Worm (Caenorhabditis elegans): ENCODE data around the gene Y54G2A.57.

Y54G2A.57 gene

ce11 chrIV:3002807-3003206 is 33.1 kb downstream of the Y54G2A.57 start:
- TF ChIP-seq ztf-29 (GFP tag; IDR thresholded peaks at IDR 0.05) (no peak), cog-1 (tag; optimal IDR thresholded peaks at IDR 0.05) (no peak), klf-2 (GFP tag; conservative IDR thresholded peaks at IDR 0.05) (no peak), flt-1 (GFP tag; IDR thresholded peaks at IDR 0.05) (no peak), ref-1 (GFP tag; conservative IDR thresholded peaks at IDR 0.05) (no peak), med-1 (GFP tag; optimal IDR thresholded peaks at IDR 0.05; ENCODE audit: insufficient read depth) (no peak), tab-1 (GFP tag; IDR thresholded peaks at IDR 0.05) (no peak), T22C8.4 (GFP tag; IDR thresholded peaks at IDR 0.05) (no peak), ztf-23 (GFP tag; IDR thresholded peaks at IDR 0.05) (no peak)

ce11 chrIV:3008828-3009227 is 39.1 kb downstream of the Y54G2A.57 start, which contains the start of gene Y54G2A.73:
Y54G2A.73 (minus strand) TSS chrIV:3008892.
- TF ChIP-seq klf-2 (GFP tag; conservative IDR thresholded peaks at IDR 0.05) (no peak), ztf-29 (GFP tag; IDR thresholded peaks at IDR 0.05) (no peak), flt-1 (GFP tag; IDR thresholded peaks at IDR 0.05) (no peak), cog-1 (tag; optimal IDR thresholded peaks at IDR 0.05) (no peak), T22C8.4 (GFP tag; IDR thresholded peaks at IDR 0.05) (no peak), tab-1 (GFP tag; IDR thresholded peaks at IDR 0.05) (no peak), med-1 (GFP tag; optimal IDR thresholded peaks at IDR 0.05; ENCODE audit: insufficient read depth) (no peak), ztf-23 (GFP tag; IDR thresholded peaks at IDR 0.05) (no peak), ref-1 (GFP tag; conservative IDR thresholded peaks at IDR 0.05) (no peak)

- no peak for TF ChIP-seq cog-1 (tag; optimal IDR thresholded peaks at IDR 0.05)
- no peak for TF ChIP-seq klf-2 (GFP tag; conservative IDR thresholded peaks at IDR 0.05)
- TF ChIP-seq tab-1 (GFP tag; IDR thresholded peaks at IDR 0.05): no peak
- TF ChIP-seq ztf-29 (GFP tag; IDR thresholded peaks at IDR 0.05): no peak
- TF ChIP-seq med-1 (GFP tag; optimal IDR thresholded peaks at IDR 0.05; ENCODE audit: insufficient read depth): no peak
- no peak for TF ChIP-seq ztf-23 (GFP tag; IDR thresholded peaks at IDR 0.05)
- no peak for TF ChIP-seq flt-1 (GFP tag; IDR thresholded peaks at IDR 0.05)
- no peak for TF ChIP-seq ref-1 (GFP tag; conservative IDR thresholded peaks at IDR 0.05)
- no peak for TF ChIP-seq T22C8.4 (GFP tag; IDR thresholded peaks at IDR 0.05)
These were observed 41.9 kb downstream of the Y54G2A.57 start for ce11 chrIV:3011647-3012046.

DNA sequence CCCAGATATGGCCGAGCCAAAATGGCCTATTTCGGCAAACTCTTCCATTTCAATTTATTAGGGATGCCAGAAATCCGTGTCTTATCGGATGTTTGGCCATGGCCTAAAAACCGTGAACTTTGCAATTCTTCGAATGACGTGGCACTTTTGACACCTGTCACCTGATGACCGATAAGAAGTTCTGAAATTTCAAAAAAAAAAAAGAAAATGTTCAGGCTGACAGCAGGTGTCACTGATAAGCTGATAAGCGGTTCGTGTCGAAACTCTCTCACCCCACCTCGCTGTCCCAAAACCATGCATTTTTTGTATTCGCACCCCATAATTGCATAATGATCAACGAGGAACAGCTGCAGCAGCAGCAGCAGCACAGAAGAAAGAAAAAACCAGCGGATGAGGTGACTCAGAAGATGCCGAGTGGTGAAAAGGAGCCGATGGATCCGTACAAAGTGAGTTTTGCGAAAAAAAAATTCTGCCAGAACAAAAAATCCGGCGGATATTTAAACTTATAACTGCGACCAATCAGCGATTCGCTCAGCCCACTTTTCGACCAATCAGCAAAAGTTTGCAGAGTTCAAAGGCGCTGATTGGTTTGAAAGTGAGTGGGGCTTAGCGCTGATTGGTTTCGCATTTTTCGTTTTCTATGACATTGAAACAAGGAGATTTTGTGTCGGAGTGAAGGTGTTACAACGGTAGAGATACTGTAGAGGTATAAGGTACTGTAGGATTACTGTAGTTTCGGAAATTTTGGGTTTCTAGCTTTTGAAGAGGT is 42.8 kb downstream of the Y54G2A.57 start, which contains the start of the genes Y54G2A.28 and vrp-1:
TSS of gene Y54G2A.28 (minus strand) at position 48 of the 769 bp plus-strand sequence.
TSS of gene vrp-1 (plus strand) at position 214 of the 769 bp plus-strand sequence.
- TF ChIP-seq ztf-23 (GFP tag; IDR thresholded peaks at IDR 0.05): no peak
- no peak for TF ChIP-seq ztf-29 (GFP tag; IDR thresholded peaks at IDR 0.05)
- TF ChIP-seq tab-1 (GFP tag; IDR thresholded peaks at IDR 0.05): no peak
- TF ChIP-seq flt-1 (GFP tag; IDR thresholded peaks at IDR 0.05): no peak
- no peak for TF ChIP-seq T22C8.4 (GFP tag; IDR thresholded peaks at IDR 0.05)
- no peak for TF ChIP-seq med-1 (GFP tag; optimal IDR thresholded peaks at IDR 0.05; ENCODE audit: insufficient read depth)
- TF ChIP-seq ref-1 (GFP tag; conservative IDR thresholded peaks at IDR 0.05): no peak

ce11 chrIV:3014610-3015009 is 44.9 kb downstream of the Y54G2A.57 start:
- no peak for TF ChIP-seq tab-1 (GFP tag; IDR thresholded peaks at IDR 0.05)
- TF ChIP-seq cog-1 (tag; optimal IDR thresholded peaks at IDR 0.05): peak; percentile 40
- 0 out of 2 replicates have a peak, but pooled peaks have one; percentile 8 for TF ChIP-seq flt-1 (GFP tag; IDR thresholded peaks at IDR 0.05)

DNA sequence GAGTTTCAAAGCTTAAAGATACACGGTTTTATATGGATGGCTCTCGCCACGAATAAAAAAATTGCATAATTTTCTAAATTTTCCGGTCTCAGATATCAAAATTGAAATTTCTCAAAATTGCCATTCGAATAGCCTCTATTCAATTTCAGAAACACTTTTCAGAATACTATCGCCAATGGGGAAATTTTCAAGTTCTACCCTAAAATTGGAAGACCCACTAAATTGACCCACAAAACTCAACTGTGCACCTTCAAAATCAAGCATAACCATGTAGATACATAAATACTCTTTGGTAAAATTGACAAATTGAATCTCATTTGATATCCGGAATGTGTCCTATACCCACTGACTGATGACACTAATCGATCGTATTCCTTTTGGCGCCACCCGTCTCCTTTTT is 46.5 kb downstream of the Y54G2A.57 start:
- TF ChIP-seq cog-1 (tag; optimal IDR thresholded peaks at IDR 0.05) (no peak), ref-1 (GFP tag; conservative IDR thresholded peaks at IDR 0.05) (no peak), tab-1 (GFP tag; IDR thresholded peaks at IDR 0.05) (no peak), ztf-23 (GFP tag; IDR thresholded peaks at IDR 0.05) (no peak)

DNA sequence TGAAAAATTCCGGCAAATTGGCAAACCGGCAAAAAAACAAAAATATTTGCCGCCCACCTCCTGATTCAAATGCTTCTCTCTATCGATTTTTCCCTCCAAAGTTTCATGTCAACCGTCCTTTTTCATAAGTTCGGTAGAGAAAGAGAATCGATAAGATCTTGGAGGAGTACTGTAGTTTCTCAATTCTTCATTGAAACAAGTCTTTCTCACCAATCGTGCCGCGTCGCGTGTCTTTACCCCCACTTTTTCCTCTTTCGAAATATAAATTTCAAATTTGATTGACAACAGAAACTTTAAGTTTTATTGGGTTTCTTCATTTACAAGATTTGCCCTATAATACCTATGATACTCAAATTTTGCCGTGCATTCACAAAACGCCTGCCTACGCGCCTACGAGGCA is 48.8 kb downstream of the Y54G2A.57 start:
- TF ChIP-seq flt-1 (GFP tag; IDR thresholded peaks at IDR 0.05) (no peak), ref-1 (GFP tag; conservative IDR thresholded peaks at IDR 0.05) (no peak), tab-1 (GFP tag; IDR thresholded peaks at IDR 0.05) (no peak), ztf-23 (GFP tag; IDR thresholded peaks at IDR 0.05) (no peak), med-1 (GFP tag; optimal IDR thresholded peaks at IDR 0.05; ENCODE audit: insufficient read depth) (no peak), cog-1 (tag; optimal IDR thresholded peaks at IDR 0.05) (no peak), klf-2 (GFP tag; conservative IDR thresholded peaks at IDR 0.05) (no peak), T22C8.4 (GFP tag; IDR thresholded peaks at IDR 0.05) (no peak), ztf-29 (GFP tag; IDR thresholded peaks at IDR 0.05) (no peak)

DNA sequence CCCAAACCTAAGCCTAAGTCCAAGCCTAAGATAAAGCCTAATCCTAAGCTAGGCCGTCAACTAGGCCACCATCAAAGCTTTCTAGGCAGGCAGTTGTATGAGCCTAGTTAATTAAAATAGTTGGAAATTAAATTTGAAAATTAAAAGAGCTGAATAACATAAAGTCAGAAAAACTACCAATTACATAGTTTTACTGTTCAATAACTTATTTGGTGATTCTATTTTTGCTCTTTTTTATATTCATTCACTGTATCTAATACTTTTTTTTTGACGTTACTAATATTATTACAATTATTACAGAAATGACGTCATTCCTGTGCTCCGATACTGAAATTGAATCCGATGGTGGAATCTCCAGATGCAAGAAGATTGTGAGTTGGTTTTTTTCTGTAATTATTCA is 49.7 kb downstream of the Y54G2A.57 start, which contains the start of gene lin-22:
TSS of gene lin-22 (plus strand) at position 301 of the 400 bp plus-strand sequence.
- TF ChIP-seq cog-1 (tag; optimal IDR thresholded peaks at IDR 0.05): no peak
- no peak for TF ChIP-seq klf-2 (GFP tag; conservative IDR thresholded peaks at IDR 0.05)
- TF ChIP-seq tab-1 (GFP tag; IDR thresholded peaks at IDR 0.05): no peak
- no peak for TF ChIP-seq ztf-29 (GFP tag; IDR thresholded peaks at IDR 0.05)
- no peak for TF ChIP-seq T22C8.4 (GFP tag; IDR thresholded peaks at IDR 0.05)
- no peak for TF ChIP-seq ztf-23 (GFP tag; IDR thresholded peaks at IDR 0.05)
- no peak for TF ChIP-seq ref-1 (GFP tag; conservative IDR thresholded peaks at IDR 0.05)
- TF ChIP-seq med-1 (GFP tag; optimal IDR thresholded peaks at IDR 0.05; ENCODE audit: insufficient read depth): no peak
